Worm (Caenorhabditis elegans) whole organism, midembryonic: ENCODE data around the gene R12B2.2.

Source experiments
- klf-2 ChIP-seq: fragments of 200-800 bp; sonication (Bioruptor generic); conservative IDR thresholded peaks from 2 replicates; pipeline ENCODE4 v1.3.6; 2022; ENCODE audit warnings: missing genetic modification reagents, missing genetic modification characterization, missing compliant biosample characterization
- ztf-23 ChIP-seq: fragments of 200-800 bp; sonication (Bioruptor generic); IDR thresholded peaks from 2 replicates; pipeline ENCODE4 v1.3.6; 2022; ENCODE audit warnings: missing genetic modification reagents, missing genetic modification characterization, missing compliant biosample characterization

DNA sequence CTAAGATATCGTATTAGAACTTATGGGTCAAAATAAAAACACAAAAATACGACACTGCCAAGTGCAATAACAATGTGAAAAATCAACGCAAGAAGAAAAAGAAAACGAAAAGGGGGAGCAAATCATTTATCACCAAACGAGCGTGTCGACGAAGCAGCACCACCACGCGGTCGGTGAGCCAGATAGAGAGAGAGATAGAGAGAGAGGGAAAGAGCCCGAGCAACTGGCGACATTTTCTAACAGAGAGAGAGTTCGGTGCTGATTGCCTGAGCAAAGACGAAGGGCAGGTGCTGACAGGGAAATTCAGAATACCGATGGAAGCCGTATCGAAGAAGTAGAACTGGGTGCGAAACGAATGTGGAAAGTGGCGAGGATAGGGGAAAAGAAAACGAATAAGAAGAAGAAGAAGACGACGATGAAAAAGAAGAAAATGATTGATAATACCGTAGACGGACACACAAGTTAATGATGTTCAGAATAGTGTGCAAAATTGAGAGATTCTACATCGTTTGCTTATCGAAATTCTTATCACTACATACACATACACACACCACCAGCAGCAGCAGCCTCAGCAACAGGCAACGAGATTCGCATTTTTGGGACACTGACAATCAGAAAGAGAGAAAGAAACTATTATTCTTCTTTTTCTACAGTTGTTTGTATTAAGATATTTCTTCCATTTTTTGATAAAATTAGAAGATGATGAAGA is 28.5 kb downstream of the R12B2.2 start:
- TF ChIP-seq klf-2 (GFP tag; lab: Robert Waterston, UW) (no peak), ztf-23 (GFP tag; lab: Robert Waterston, UW) (0 out of 2 replicates have a peak, but pooled peaks have one; percentile 22)
